Worm (Caenorhabditis elegans) whole organism, mixed stage, embryonic: ENCODE results near the gene R07E4.5.

ENCODE experiments used
- unc-120 ChIP-seq: sonication (generic microtip); optimal IDR thresholded peaks from 2 replicates; lab custom pipeline; 2017; ENCODE audit warnings: missing genetic modification characterization, missing compliant biosample characterization; ENCODE audit not compliant: poor library complexity, severe bottlenecking
- unc-39 ChIP-seq: fragments of 150-350 bp; optimal IDR thresholded peaks from 2 replicates; lab custom pipeline; 2014; ENCODE audit warnings: missing biosample characterization, missing genetic modification characterization
- ztf-11 ChIP-seq: fragments of 150-350 bp; optimal IDR thresholded peaks from 2 replicates; lab custom pipeline; 2014; ENCODE audit warnings: missing biosample characterization, missing genetic modification characterization

ce11 chrX:5944488-5944887, 8.5 kb downstream of the R07E4.5 start, which contains the start of gene acs-17:
- TF ChIP-seq unc-39: no peak
- TF ChIP-seq ztf-11: no peak
- TF ChIP-seq unc-120 (tag; lab: Kevin White, UChicago): no peak
